Fruit fly (Drosophila melanogaster): Measurements from ENCODE around the gene fid.
A peak's percentile ranks its signal among the peaks of the same experiment; 100 is the strongest.

fid gene

dm6 chr3R:25983274-25983673, 13.4 kb downstream of the fid start:
- TF ChIP-seq CG8119 (GFP tag; IDR thresholded peaks at IDR 0.05) (no peak), CG3032 (tag; optimal IDR thresholded peaks at IDR 0.05) (no peak), CG6276 (GFP tag; optimal IDR thresholded peaks at IDR 0.05) (no peak), CG9139 (GFP tag; optimal IDR thresholded peaks at IDR 0.05) (no peak), CG6163 (GFP tag; IDR thresholded peaks at IDR 0.05) (0 out of 3 replicates have a peak, but pooled peaks have one; percentile 20), CG10631 (GFP tag; optimal IDR thresholded peaks at IDR 0.05) (no peak)

- peak; percentile 96 for TF ChIP-seq CG10631 (GFP tag; optimal IDR thresholded peaks at IDR 0.05)
- peak; percentile 94 for TF ChIP-seq lz (GFP tag; optimal IDR thresholded peaks at IDR 0.05)
- peak; percentile 97 for TF ChIP-seq CG3032 (tag; optimal IDR thresholded peaks at IDR 0.05)
- TF ChIP-seq salr (GFP tag; optimal IDR thresholded peaks at IDR 0.05) = peak in 1 of 2 experiments; percentile 90
- TF ChIP-seq pdm3 (GFP tag; optimal IDR thresholded peaks at IDR 0.05) = peak; percentile 93
- TF ChIP-seq ss (GFP tag; optimal IDR thresholded peaks at IDR 0.05) = peak; percentile 96
- peak; percentile 95 for TF ChIP-seq CG6808 (GFP tag; optimal IDR thresholded peaks at IDR 0.05)
- peak; percentile 99 for TF ChIP-seq Eip78C (GFP tag)
- peak; percentile 96 for TF ChIP-seq CG6792 (GFP tag; optimal IDR thresholded peaks at IDR 0.05)
- TF ChIP-seq fd59A (GFP tag; optimal IDR thresholded peaks at IDR 0.05) = peak; percentile 94
- peak; percentile 92 for TF ChIP-seq cyc (GFP tag; optimal IDR thresholded peaks at IDR 0.05)
- TF ChIP-seq CG11902 (GFP tag; optimal IDR thresholded peaks at IDR 0.05) = peak; percentile 92
- peak; percentile 94 for TF ChIP-seq topi (GFP tag; optimal IDR thresholded peaks at IDR 0.05)
- TF ChIP-seq Sox14 (GFP tag; optimal IDR thresholded peaks at IDR 0.05) = peak; percentile 94
- peak; percentile 95 for TF ChIP-seq OdsH (GFP tag; optimal IDR thresholded peaks at IDR 0.05)
- peak; percentile 72 for TF ChIP-seq Gug (GFP tag; IDR thresholded peaks at IDR 0.05)
- peak; percentile 97 for TF ChIP-seq Ets96B (tag; optimal IDR thresholded peaks at IDR 0.05)
- TF ChIP-seq esn (GFP tag; optimal IDR thresholded peaks at IDR 0.05) = peak; percentile 95
- peak; percentile 82 for TF ChIP-seq CG6854 (GFP tag; optimal IDR thresholded peaks at IDR 0.05)
- no peak for TF ChIP-seq Hr38 (GFP tag; optimal IDR thresholded peaks at IDR 0.05)
- TF ChIP-seq CG9139 (GFP tag; optimal IDR thresholded peaks at IDR 0.05) = peak; percentile 91
- TF ChIP-seq CG15336 (GFP tag; IDR thresholded peaks at IDR 0.05) = peak; percentile 85
- TF ChIP-seq spab (GFP tag; optimal IDR thresholded peaks at IDR 0.05) = peak; percentile 94
- TF ChIP-seq CG16779 (tag; optimal IDR thresholded peaks at IDR 0.05) = no peak
- TF ChIP-seq CG11762 (GFP tag; optimal IDR thresholded peaks at IDR 0.05; ENCODE audit: insufficient read depth) = peak; percentile 92
- peak; percentile 97 for TF ChIP-seq svp (GFP tag)
- peak; percentile 90 for TF ChIP-seq CG31627 (GFP tag; optimal IDR thresholded peaks at IDR 0.05)
- peak; percentile 87 for TF ChIP-seq Hr39 (GFP tag; optimal IDR thresholded peaks at IDR 0.05)
- peak; percentile 89 for TF ChIP-seq fd85E (GFP tag; optimal IDR thresholded peaks at IDR 0.05)
- TF ChIP-seq CG6276 (GFP tag; optimal IDR thresholded peaks at IDR 0.05) = no peak
- peak; percentile 97 for TF ChIP-seq Eip75B (GFP tag; optimal IDR thresholded peaks at IDR 0.05)
- TF ChIP-seq Sox102F (GFP tag; optimal IDR thresholded peaks at IDR 0.05) = peak; percentile 94
- TF ChIP-seq acj6 (GFP tag; optimal IDR thresholded peaks at IDR 0.05) = peak; percentile 95
- peak; percentile 80 for TF ChIP-seq Lpt (GFP tag; optimal IDR thresholded peaks at IDR 0.05)
- TF ChIP-seq fkh (GFP tag; optimal IDR thresholded peaks at IDR 0.05) = no peak
- TF ChIP-seq achi (GFP tag; optimal IDR thresholded peaks at IDR 0.05) = peak; percentile 92
- TF ChIP-seq Smox (GFP tag; optimal IDR thresholded peaks at IDR 0.05) = peak; percentile 94
- peak; percentile 94 for TF ChIP-seq Met (GFP tag; optimal IDR thresholded peaks at IDR 0.05)
- peak; percentile 86 for TF ChIP-seq Hr4 (GFP tag; optimal IDR thresholded peaks at IDR 0.05)
- peak; percentile 77 for TF ChIP-seq CG8319 (GFP tag; optimal IDR thresholded peaks at IDR 0.05)
- peak; percentile 78 for TF ChIP-seq CG4318 (GFP tag; optimal IDR thresholded peaks at IDR 0.05)
- peak; percentile 96 for TF ChIP-seq CG3919 (GFP tag; optimal IDR thresholded peaks at IDR 0.05)
- TF ChIP-seq CG32006 (GFP tag; optimal IDR thresholded peaks at IDR 0.05) = no peak
- TF ChIP-seq CG7368 (GFP tag; optimal IDR thresholded peaks at IDR 0.05) = peak; percentile 86
- TF ChIP-seq vri (GFP tag; optimal IDR thresholded peaks at IDR 0.05) = no peak
- peak; percentile 93 for TF ChIP-seq CG34406 (GFP tag; optimal IDR thresholded peaks at IDR 0.05)
Observed at dm6 chr3R:25996197-25997005, 26.5 kb downstream of the fid start, which contains the start of gene CG43116. Gene CG43116, minus strand, starts transcription at chr3R:25996996.
